Worm (Caenorhabditis elegans) whole organism, young adult: ENCODE results near the gene mam-6.
A peak's percentile ranks its signal among the peaks of the same experiment; 100 is the strongest.

Experiments used
- C17E4.6 ChIP-seq: fragments of 200-800 bp; sonication (Bioruptor generic); IDR thresholded peaks from 2 replicates; pipeline ENCODE4 v1.3.6; 2022; ENCODE audit warnings: missing genetic modification reagents, missing genetic modification characterization, missing compliant biosample characterization
- F37B4.10 ChIP-seq: fragments of 200-800 bp; sonication (Bioruptor generic); IDR thresholded peaks from 2 replicates; pipeline ENCODE4 v1.3.6; 2022; ENCODE audit warnings: missing genetic modification characterization, missing compliant biosample characterization
- F49E8.2 ChIP-seq: sonication (generic microtip); optimal IDR thresholded peaks from 3 replicates; lab custom pipeline; 2017; ENCODE audit warnings: missing genetic modification characterization, mild to moderate bottlenecking, missing compliant biosample characterization, antibody characterized with exemption, moderate library complexity; ENCODE audit not compliant: insufficient read depth
- F52B5.7 ChIP-seq: sonication (generic microtip); optimal IDR thresholded peaks from 2 replicates; lab custom pipeline; 2016; ENCODE audit warnings: mild to moderate bottlenecking, missing genetic modification characterization, missing compliant biosample characterization
- F57A8.1 ChIP-seq: fragments of 200-800 bp; sonication (Bioruptor generic); optimal IDR thresholded peaks from 2 replicates; lab custom pipeline; 2018; ENCODE audit warnings: mild to moderate bottlenecking, missing genetic modification characterization, moderate library complexity, missing compliant biosample characterization
- Y56A3A.18 ChIP-seq: fragments of 200-800 bp; sonication (Bioruptor generic); IDR thresholded peaks from 2 replicates; pipeline ENCODE4 v1.3.6; 2022; ENCODE audit warnings: missing genetic modification reagents, missing genetic modification characterization, missing compliant biosample characterization
- Y79H2A.3 ChIP-seq: fragments of 200-800 bp; sonication (Bioruptor generic); conservative IDR thresholded peaks from 2 replicates; pipeline ENCODE4 v1.3.6; 2022; ENCODE audit warnings: missing genetic modification reagents, missing genetic modification characterization, missing compliant biosample characterization
- Y95B8A.8 ChIP-seq: fragments of 200-800 bp; sonication (Bioruptor generic); IDR thresholded peaks from 2 replicates; pipeline ENCODE4 v1.3.6; 2022; ENCODE audit warnings: missing genetic modification reagents, missing genetic modification characterization, missing compliant biosample characterization
- ama-1 ChIP-seq, 3 experiments: fragments of 150-350 bp in 1 of 3; sonication (generic microtip) in 2 of 3; optimal IDR thresholded peaks; 2 replicates each; lab custom pipeline; 2014 to 2018; ENCODE audit warnings: missing biosample characterization in 2 of 3, missing genetic modification characterization in 2 of 3, missing genetic modification reagents in 2 of 3
- atf-7 ChIP-seq: sonication (generic microtip); optimal IDR thresholded peaks from 2 replicates; lab custom pipeline; 2017; ENCODE audit warnings: mild to moderate bottlenecking, missing genetic modification characterization, missing compliant biosample characterization
- attf-5 ChIP-seq: fragments of 200-800 bp; sonication (Bioruptor generic); optimal IDR thresholded peaks from 2 replicates; lab custom pipeline; 2018; ENCODE audit warnings: mild to moderate bottlenecking, missing genetic modification characterization, missing compliant biosample characterization
- dox-1 ChIP-seq: fragments of 200-800 bp; sonication (Bioruptor generic); IDR thresholded peaks from 2 replicates; pipeline ENCODE4 v1.3.6; 2022; ENCODE audit warnings: missing genetic modification reagents, missing genetic modification characterization, missing compliant biosample characterization
- gei-17 ChIP-seq: fragments of 200-800 bp; sonication (Bioruptor generic); optimal IDR thresholded peaks from 2 replicates; lab custom pipeline; 2018; ENCODE audit warnings: mild to moderate bottlenecking, missing genetic modification characterization, missing compliant biosample characterization
- hmg-1.2 ChIP-seq: fragments of 200-800 bp; sonication (Bioruptor generic); IDR thresholded peaks from 2 replicates; pipeline ENCODE4 v1.3.6; 2022; ENCODE audit warnings: missing genetic modification reagents, missing genetic modification characterization, missing compliant biosample characterization
- hrde-1 ChIP-seq: sonication (generic microtip); optimal IDR thresholded peaks from 2 replicates; lab custom pipeline; 2016; ENCODE audit warnings: missing genetic modification characterization, mild to moderate bottlenecking, missing compliant biosample characterization, moderate library complexity, missing genotype, missing genetic modification reagents, borderline replicate concordance
- let-526 ChIP-seq: fragments of 200-800 bp; sonication (Bioruptor generic); IDR thresholded peaks from 2 replicates; pipeline ENCODE4 v1.3.6; 2022; ENCODE audit warnings: missing genetic modification reagents, missing genetic modification characterization, missing compliant biosample characterization
- madf-10 ChIP-seq: sonication (generic microtip); optimal IDR thresholded peaks from 2 replicates; lab custom pipeline; 2016; ENCODE audit warnings: mild to moderate bottlenecking, missing genetic modification characterization, missing compliant biosample characterization
- madf-6 ChIP-seq: fragments of 200-800 bp; sonication (Bioruptor generic); IDR thresholded peaks from 2 replicates; pipeline ENCODE4 v1.3.6; 2022; ENCODE audit warnings: missing genetic modification reagents, missing genetic modification characterization, missing compliant biosample characterization
- mel-28 ChIP-seq: sonication (generic microtip); optimal IDR thresholded peaks from 2 replicates; lab custom pipeline; 2016; ENCODE audit warnings: borderline replicate concordance, mild to moderate bottlenecking, missing genetic modification characterization, missing compliant biosample characterization
- nfya-2 ChIP-seq: fragments of 200-800 bp; sonication (Bioruptor generic); IDR thresholded peaks from 2 replicates; pipeline ENCODE4 v1.3.6; 2022; ENCODE audit warnings: missing genetic modification reagents, missing genetic modification characterization, missing compliant biosample characterization
- nfyb-1 ChIP-seq: fragments of 200-800 bp; sonication (Bioruptor generic); IDR thresholded peaks from 2 replicates; pipeline ENCODE4 v1.3.6; 2022; ENCODE audit warnings: missing genetic modification reagents, missing genetic modification characterization, missing compliant biosample characterization
- rcor-1 ChIP-seq: fragments of 200-800 bp; sonication (Bioruptor generic); IDR thresholded peaks from 2 replicates; pipeline ENCODE4 v1.3.6; 2022; ENCODE audit warnings: missing genetic modification reagents, missing genetic modification characterization, missing compliant biosample characterization
- snpc-1.1 ChIP-seq: sonication (generic microtip); optimal IDR thresholded peaks from 2 replicates; lab custom pipeline; 2017; ENCODE audit warnings: missing genetic modification characterization, mild to moderate bottlenecking, missing compliant biosample characterization, antibody characterized with exemption, moderate library complexity, missing genotype, missing genetic modification reagents; ENCODE audit not compliant: insufficient read depth
- snpc-3.4 ChIP-seq: sonication (generic microtip); optimal IDR thresholded peaks from 2 replicates; lab custom pipeline; 2017; ENCODE audit warnings: missing genetic modification characterization, mild to moderate bottlenecking, missing compliant biosample characterization, antibody characterized with exemption, moderate library complexity, missing genotype, missing genetic modification reagents
- snpc-4 ChIP-seq, 5 experiments: fragments of 150-350 bp in 1 of 5; sonication (generic microtip) in 4 of 5; optimal IDR thresholded peaks; 2 replicates each; lab custom pipeline; 2014 to 2018; ENCODE audit warnings: missing genetic modification characterization in 5 of 5, missing biosample characterization in 3 of 5, antibody characterized with exemption in 2 of 5, mild to moderate bottlenecking in 2 of 5, missing compliant biosample characterization in 2 of 5, missing genotype in 2 of 5, moderate library complexity in 2 of 5, missing genetic modification reagents in 1 of 5
- somi-1 ChIP-seq: fragments of 200-800 bp; sonication (Bioruptor generic); optimal IDR thresholded peaks from 2 replicates; lab custom pipeline; 2018; ENCODE audit warnings: mild to moderate bottlenecking, missing genetic modification characterization, missing compliant biosample characterization
- xnd-1 ChIP-seq: sonication (generic microtip); optimal IDR thresholded peaks from 2 replicates; lab custom pipeline; 2016; ENCODE audit warnings: missing genotype, missing genetic modification reagents, missing genetic modification characterization, missing compliant biosample characterization
- zim-3 ChIP-seq: sonication (generic microtip); optimal IDR thresholded peaks from 2 replicates; lab custom pipeline; 2017; ENCODE audit warnings: mild to moderate bottlenecking, missing genetic modification characterization, moderate library complexity, missing compliant biosample characterization
- ztf-22 ChIP-seq: fragments of 200-800 bp; sonication (Bioruptor generic); optimal IDR thresholded peaks from 2 replicates; lab custom pipeline; 2018; ENCODE audit warnings: mild to moderate bottlenecking, missing genetic modification characterization, moderate library complexity, missing compliant biosample characterization
- ztf-26 ChIP-seq: sonication (generic microtip); optimal IDR thresholded peaks from 2 replicates; lab custom pipeline; 2017; ENCODE audit warnings: missing genetic modification characterization, missing compliant biosample characterization

The mam-6 gene

DNA sequence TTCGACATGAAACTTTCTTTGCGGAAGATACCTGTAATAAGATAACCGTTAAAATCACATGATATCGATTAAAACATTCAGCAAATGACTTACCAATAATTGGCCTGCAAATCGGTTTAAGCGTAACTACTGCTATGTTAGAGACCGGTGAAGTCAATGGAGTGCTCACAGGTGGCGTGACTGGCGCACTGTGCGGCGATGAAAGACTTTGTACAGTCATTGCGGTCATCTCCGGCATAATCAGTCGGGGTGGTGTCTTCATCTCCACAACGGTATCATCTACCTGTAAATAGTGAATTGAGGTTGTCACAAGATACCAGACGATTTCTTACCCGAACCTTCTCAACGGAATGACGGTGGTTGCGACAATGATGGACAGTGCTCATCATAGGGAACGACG, 7.8 kb upstream of the mam-6 start:
- 0 out of 2 replicates have a peak, but pooled peaks have one; percentile 28 for TF ChIP-seq Y56A3A.18 (GFP tag; lab: Robert Waterston, UW)
- TF ChIP-seq F57A8.1 (GFP tag; lab: Kevin White, UChicago), result no peak
- TF ChIP-seq hrde-1 (tag; lab: Kevin White, UChicago), result no peak
- 0 out of 2 replicates have a peak, but pooled peaks have one; percentile 6 for TF ChIP-seq madf-6
- TF ChIP-seq ama-1 (optimal IDR thresholded peaks at IDR 0.05; lab: Kevin White, UChicago), result peak; percentile 13
- no peak for TF ChIP-seq ama-1 (GFP tag; optimal IDR thresholded peaks at IDR 0.05; lab: Kevin White, UChicago)

DNA sequence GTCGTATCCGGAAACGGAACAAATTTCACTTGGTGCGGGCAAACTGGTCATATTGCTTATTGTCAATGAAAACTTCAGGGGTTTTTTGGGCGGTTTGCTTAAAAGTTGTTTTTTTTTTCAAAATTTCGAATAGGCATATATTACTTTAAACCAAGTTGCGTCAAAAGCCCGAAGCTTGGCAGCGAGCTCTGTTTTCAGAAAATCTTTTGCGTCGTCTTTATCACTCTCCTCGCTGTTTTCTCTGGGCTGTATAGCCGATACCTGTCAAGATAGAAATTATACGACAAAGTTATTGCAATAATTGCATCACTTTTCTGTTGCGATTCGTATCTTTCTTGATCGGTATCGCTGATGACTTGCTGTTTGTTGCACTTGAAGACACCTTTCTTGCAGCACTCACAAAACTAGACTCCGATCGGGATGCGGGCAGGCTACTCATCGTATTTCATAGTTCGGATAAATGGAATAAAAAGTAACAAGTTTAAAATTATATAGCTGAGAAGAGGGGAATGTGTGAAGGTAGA, 7.0 kb upstream of the mam-6 start, which contains the start of the genes H40L08.3 and H40L08.9:
TSS of gene H40L08.3 (minus strand) at position 51 of the 524 bp plus-strand sequence.
TSS of gene H40L08.9 (minus strand) at position 439 of the 524 bp plus-strand sequence.
- TF ChIP-seq mel-28 (tag; lab: Kevin White, UChicago), result peak; percentile 6
- peak; percentile 22 for TF ChIP-seq gei-17 (GFP tag; lab: Kevin White, UChicago)
- 0 out of 2 replicates have a peak, but pooled peaks have one; percentile 51 for TF ChIP-seq nfya-2 (GFP tag; lab: Robert Waterston, UW)
- TF ChIP-seq F37B4.10 (GFP tag; lab: Robert Waterston, UW), result no peak
- peak; percentile 77 for TF ChIP-seq ztf-26 (tag; lab: Kevin White, UChicago)
- TF ChIP-seq nfyb-1 (GFP tag; lab: Robert Waterston, UW), result peak; percentile 52
- TF ChIP-seq zim-3, result peak; percentile 42
- TF ChIP-seq F49E8.2, result no peak
- no peak for TF ChIP-seq let-526 (GFP tag; lab: Robert Waterston, UW)
- peak; percentile 22 for TF ChIP-seq ztf-22
- peak; percentile 6 for TF ChIP-seq atf-7 (tag; lab: Kevin White, UChicago)
- TF ChIP-seq ama-1 (optimal IDR thresholded peaks at IDR 0.05; lab: Kevin White, UChicago), result peak; percentile 92
- no peak for TF ChIP-seq ama-1 (GFP tag; optimal IDR thresholded peaks at IDR 0.05; lab: Kevin White, UChicago)
- peak; percentile 42 for TF ChIP-seq dox-1 (GFP tag; lab: Robert Waterston, UW)
- TF ChIP-seq C17E4.6 (GFP tag; lab: Robert Waterston, UW), result 0 out of 2 replicates have a peak, but pooled peaks have one; percentile 3
- TF ChIP-seq F57A8.1 (GFP tag; lab: Kevin White, UChicago), result no peak

DNA sequence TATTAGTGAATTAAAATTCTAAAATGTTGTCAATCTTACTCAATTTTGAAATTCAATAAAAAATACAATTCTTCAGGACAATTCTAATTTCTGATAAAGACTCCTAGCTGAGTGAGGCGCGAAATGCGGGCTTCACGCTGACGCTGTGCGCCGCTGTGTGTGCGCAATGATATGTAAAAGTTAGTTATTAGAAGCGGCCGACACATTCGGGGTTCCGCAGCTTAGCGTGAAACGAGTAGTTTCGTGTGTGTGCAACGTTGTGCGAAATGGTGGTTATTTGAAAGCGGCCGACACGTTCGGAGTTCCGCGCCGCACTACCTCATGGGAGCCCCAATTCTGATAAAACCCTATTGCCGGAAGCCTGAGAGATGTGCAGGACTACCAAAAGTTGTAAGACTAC, 6.0 kb upstream of the mam-6 start:
- TF ChIP-seq snpc-1.1, result peak; percentile 30
- no peak for TF ChIP-seq Y79H2A.3 (GFP tag; lab: Robert Waterston, UW)
- TF ChIP-seq F52B5.7 (tag; lab: Kevin White, UChicago), result no peak
- TF ChIP-seq Y95B8A.8 (GFP tag; lab: Robert Waterston, UW), result 0 out of 2 replicates have a peak, but pooled peaks have one; percentile 7
- no peak for TF ChIP-seq somi-1 (GFP tag; lab: Kevin White, UChicago)
- TF ChIP-seq rcor-1, result no peak
- TF ChIP-seq snpc-4 (GFP tag; optimal IDR thresholded peaks at IDR 0.05; lab: Kevin White, UChicago), result no peak
- peak in 2 of 4 experiments; percentile 51 to 80 for TF ChIP-seq snpc-4 (tag; optimal IDR thresholded peaks at IDR 0.05; lab: Kevin White, UChicago)
- no peak for TF ChIP-seq snpc-3.4
- TF ChIP-seq, all 124 proteins: peak for 3

DNA sequence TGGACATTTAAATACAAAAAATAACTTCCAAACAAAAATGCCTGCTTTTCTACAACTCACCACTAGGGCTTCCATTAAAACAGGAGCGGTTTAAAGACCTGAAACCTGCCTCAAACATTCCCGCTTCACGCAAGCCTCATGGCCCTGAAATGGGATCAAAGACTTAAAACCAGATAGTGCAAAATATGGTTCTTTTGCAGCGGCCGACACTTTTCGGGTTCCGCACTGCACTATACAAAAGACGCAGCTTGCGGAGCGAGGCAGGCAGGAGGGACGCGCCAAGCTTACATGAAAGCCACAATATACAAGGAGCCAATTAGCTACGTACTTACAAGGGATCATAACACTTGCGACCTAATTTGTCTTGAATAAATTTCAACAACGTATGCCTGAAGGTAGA, 4.3 kb upstream of the mam-6 start:
- TF ChIP-seq madf-10 (no peak), attf-5 (no peak), dox-1 (GFP tag; lab: Robert Waterston, UW) (no peak), xnd-1 (tag; lab: Kevin White, UChicago) (no peak), hmg-1.2 (GFP tag; lab: Robert Waterston, UW) (peak; percentile 35; the same call in 1 of the 2 replicates), snpc-1.1 (peak; percentile 22), snpc-4 (GFP tag; optimal IDR thresholded peaks at IDR 0.05; lab: Kevin White, UChicago) (peak; percentile 29), snpc-4 (tag; optimal IDR thresholded peaks at IDR 0.05; lab: Kevin White, UChicago) (peak in 2 of 4 experiments; percentile 88 to 91)
